Fruit fly (Drosophila melanogaster): ENCODE results near the gene CG44422.
A peak's percentile ranks its signal among the peaks of the same experiment; 100 is the strongest.

The CG44422 gene

dm6 chrX:11302683-11303082 lies at the start of gene CG44422:
Gene CG44422, minus strand, starts transcription at chrX:11302783.
- TF ChIP-seq Dll (optimal IDR thresholded peaks at IDR 0.05) (no peak), psq (optimal IDR thresholded peaks at IDR 0.05) (no peak), pan (optimal IDR thresholded peaks at IDR 0.05) (no peak), EcR (GFP tag; optimal IDR thresholded peaks at IDR 0.05) (no peak), CG8478 (optimal IDR thresholded peaks at IDR 0.05) (no peak), usp (GFP tag; optimal IDR thresholded peaks at IDR 0.05) (no peak)

- TF ChIP-seq EcR (GFP tag; optimal IDR thresholded peaks at IDR 0.05) = no peak
- no peak for TF ChIP-seq CG8478 (optimal IDR thresholded peaks at IDR 0.05)
- no peak for TF ChIP-seq pan (optimal IDR thresholded peaks at IDR 0.05)
- TF ChIP-seq Dll (optimal IDR thresholded peaks at IDR 0.05) = no peak
- TF ChIP-seq psq (optimal IDR thresholded peaks at IDR 0.05) = no peak
- TF ChIP-seq usp (GFP tag; optimal IDR thresholded peaks at IDR 0.05) = no peak
Observed at dm6 chrX:11351351-11351750, 48.8 kb upstream of the CG44422 start.

- TF ChIP-seq usp (GFP tag; optimal IDR thresholded peaks at IDR 0.05) = no peak
- TF ChIP-seq Dll (optimal IDR thresholded peaks at IDR 0.05) = no peak
- no peak for TF ChIP-seq psq (optimal IDR thresholded peaks at IDR 0.05)
- no peak for TF ChIP-seq pan (optimal IDR thresholded peaks at IDR 0.05)
- no peak for TF ChIP-seq EcR (GFP tag; optimal IDR thresholded peaks at IDR 0.05)
- TF ChIP-seq CG8478 (optimal IDR thresholded peaks at IDR 0.05) = no peak
Observed at dm6 chrX:11350505-11351327, 48.1 kb upstream of the CG44422 start, which contains the start of gene CG1737. Gene CG1737, plus strand, starts transcription at chrX:11350608.

- TF ChIP-seq pan (optimal IDR thresholded peaks at IDR 0.05) = no peak
- no peak for TF ChIP-seq Dll (optimal IDR thresholded peaks at IDR 0.05)
- TF ChIP-seq CG8478 (optimal IDR thresholded peaks at IDR 0.05) = no peak
- no peak for TF ChIP-seq psq (optimal IDR thresholded peaks at IDR 0.05)
- TF ChIP-seq usp (GFP tag; optimal IDR thresholded peaks at IDR 0.05) = no peak
- no peak for TF ChIP-seq EcR (GFP tag; optimal IDR thresholded peaks at IDR 0.05)
Observed at dm6 chrX:11349780-11350179, 47.2 kb upstream of the CG44422 start, which contains the start of gene NdufV3. Gene NdufV3, plus strand, starts transcription at chrX:11349998.

dm6 chrX:11348829-11349228 lies 46.2 kb upstream of the CG44422 start, which contains the start of gene CG1738:
Gene CG1738, plus strand, starts transcription at chrX:11349049.
- no peak for TF ChIP-seq usp (GFP tag; optimal IDR thresholded peaks at IDR 0.05)
- TF ChIP-seq CG8478 (optimal IDR thresholded peaks at IDR 0.05) = no peak
- no peak for TF ChIP-seq pan (optimal IDR thresholded peaks at IDR 0.05)
- no peak for TF ChIP-seq psq (optimal IDR thresholded peaks at IDR 0.05)
- TF ChIP-seq EcR (GFP tag; optimal IDR thresholded peaks at IDR 0.05) = no peak
- TF ChIP-seq Dll (optimal IDR thresholded peaks at IDR 0.05) = no peak

- no peak for TF ChIP-seq pan (optimal IDR thresholded peaks at IDR 0.05)
- TF ChIP-seq CG8478 (optimal IDR thresholded peaks at IDR 0.05) = no peak
- no peak for TF ChIP-seq psq (optimal IDR thresholded peaks at IDR 0.05)
- no peak for TF ChIP-seq Dll (optimal IDR thresholded peaks at IDR 0.05)
- TF ChIP-seq EcR (GFP tag; optimal IDR thresholded peaks at IDR 0.05) = no peak
- TF ChIP-seq usp (GFP tag; optimal IDR thresholded peaks at IDR 0.05) = no peak
Observed at dm6 chrX:11347809-11348208, 45.2 kb upstream of the CG44422 start, which contains the start of the genes GCS1 and CG11756. Gene GCS1, minus strand, starts transcription at chrX:11348001. Gene CG11756, plus strand, starts transcription at chrX:11348120.

- TF ChIP-seq Dll (optimal IDR thresholded peaks at IDR 0.05) (no peak), psq (optimal IDR thresholded peaks at IDR 0.05) (no peak), pan (optimal IDR thresholded peaks at IDR 0.05) (no peak), CG8478 (optimal IDR thresholded peaks at IDR 0.05) (no peak), usp (GFP tag; optimal IDR thresholded peaks at IDR 0.05) (no peak), EcR (GFP tag; optimal IDR thresholded peaks at IDR 0.05) (no peak)
Observed at dm6 chrX:11342771-11343170, 40.2 kb upstream of the CG44422 start.

- no peak for TF ChIP-seq CG8478 (optimal IDR thresholded peaks at IDR 0.05)
- TF ChIP-seq usp (GFP tag; optimal IDR thresholded peaks at IDR 0.05) = no peak
- TF ChIP-seq Dll (optimal IDR thresholded peaks at IDR 0.05) = no peak
- no peak for TF ChIP-seq EcR (GFP tag; optimal IDR thresholded peaks at IDR 0.05)
Observed at dm6 chrX:11342168-11342567, 39.6 kb upstream of the CG44422 start.

- TF ChIP-seq psq (optimal IDR thresholded peaks at IDR 0.05) = no peak
- TF ChIP-seq pan (optimal IDR thresholded peaks at IDR 0.05) = no peak
- TF ChIP-seq EcR (GFP tag; optimal IDR thresholded peaks at IDR 0.05) = no peak
- no peak for TF ChIP-seq usp (GFP tag; optimal IDR thresholded peaks at IDR 0.05)
- no peak for TF ChIP-seq CG8478 (optimal IDR thresholded peaks at IDR 0.05)
- TF ChIP-seq Dll (optimal IDR thresholded peaks at IDR 0.05) = no peak
Observed at dm6 chrX:11340719-11341322, 38.2 kb upstream of the CG44422 start.

- TF ChIP-seq Dll (optimal IDR thresholded peaks at IDR 0.05) (no peak), pan (optimal IDR thresholded peaks at IDR 0.05) (no peak), psq (optimal IDR thresholded peaks at IDR 0.05) (no peak), CG8478 (optimal IDR thresholded peaks at IDR 0.05) (no peak), usp (GFP tag; optimal IDR thresholded peaks at IDR 0.05) (no peak)
Observed at dm6 chrX:11339868-11340548, 37.4 kb upstream of the CG44422 start, which contains the start of the genes CG34348 and Kap3. Gene CG34348, plus strand, starts transcription at chrX:11339873. Gene Kap3, minus strand, starts transcription at chrX:11340084.

- TF ChIP-seq EcR (GFP tag; optimal IDR thresholded peaks at IDR 0.05) (no peak), Dll (optimal IDR thresholded peaks at IDR 0.05) (peak; percentile 40)
Observed at dm6 chrX:11338973-11339867, 36.6 kb upstream of the CG44422 start.

All from whole organism.